Worm (Caenorhabditis elegans) whole organism, L1 larva: ENCODE measurements around the gene pals-31.

Experiments used
- C04F5.9 ChIP-seq: sonication (generic microtip); optimal IDR thresholded peaks from 2 replicates; lab custom pipeline; 2016; ENCODE audit warnings: missing genetic modification characterization, missing compliant biosample characterization
- C16A3.4 ChIP-seq: fragments of 150-350 bp; optimal IDR thresholded peaks from 2 replicates; lab custom pipeline; 2014; ENCODE audit warnings: missing biosample characterization, missing genetic modification characterization
- Y116A8C.19 ChIP-seq: sonication (generic microtip); optimal IDR thresholded peaks from 2 replicates; lab custom pipeline; 2016; ENCODE audit warnings: missing compliant biosample characterization, missing genetic modification characterization, borderline replicate concordance
- aly-2 ChIP-seq: fragments of 150-350 bp; optimal IDR thresholded peaks from 2 replicates; lab custom pipeline; 2014; ENCODE audit warnings: missing biosample characterization, missing genetic modification characterization
- ama-1 ChIP-seq: fragments of 150-350 bp; optimal IDR thresholded peaks from 2 replicates; lab custom pipeline; 2014
- ceh-82 ChIP-seq, 3 experiments: fragments of 150-350 bp in 1 of 3; sonication (generic microtip) in 2 of 3; optimal IDR thresholded peaks; 2 replicates each; lab custom pipeline; 2014 to 2017; ENCODE audit warnings: missing biosample characterization in 3 of 3, missing genetic modification characterization in 3 of 3
- dpl-1 ChIP-seq, 3 experiments: fragments of 150-350 bp in 2 of 3; sonication (generic microtip) in 1 of 3; optimal IDR thresholded peaks; 2 replicates each; lab custom pipeline; 2014 to 2017; ENCODE audit warnings: missing biosample characterization in 3 of 3, missing genetic modification characterization in 3 of 3, missing genetic modification reagents in 3 of 3
- efl-3 ChIP-seq: fragments of 200-800 bp; sonication (Bioruptor generic); optimal IDR thresholded peaks from 2 replicates; lab custom pipeline; 2018; ENCODE audit warnings: mild to moderate bottlenecking, missing genetic modification characterization, missing compliant biosample characterization
- egl-13 ChIP-seq: sonication (generic microtip); optimal IDR thresholded peaks from 2 replicates; lab custom pipeline; 2016; ENCODE audit warnings: missing genotype, missing genetic modification reagents, missing genetic modification characterization, missing compliant biosample characterization
- egl-27 ChIP-seq, 2 experiments: fragments of 150-350 bp in 1 of 2; sonication (generic microtip); optimal IDR thresholded peaks; 3 replicates each; lab custom pipeline; 2017 to 2018; ENCODE audit warnings: missing biosample characterization in 2 of 2, missing genetic modification characterization in 2 of 2, missing genetic modification reagents in 2 of 2
- elt-2 ChIP-seq: sonication (generic microtip); optimal IDR thresholded peaks from 2 replicates; lab custom pipeline; 2016; ENCODE audit warnings: missing genetic modification characterization, mild to moderate bottlenecking, inconsistent platforms, missing compliant biosample characterization, missing genetic modification reagents
- elt-3 ChIP-seq, 6 experiments: fragments of 150-350 bp in 1 of 6; sonication (generic microtip); optimal IDR thresholded peaks; 2 replicates each; lab custom pipeline; 2017 to 2018; ENCODE audit warnings: missing biosample characterization in 6 of 6, missing genetic modification characterization in 6 of 6, inconsistent platforms in 1 of 6
- fkh-10 ChIP-seq: sonication (generic microtip); optimal IDR thresholded peaks from 2 replicates; lab custom pipeline; 2017; ENCODE audit warnings: missing biosample characterization, missing genetic modification reagents, missing genetic modification characterization
- fkh-8 ChIP-seq: sonication (generic microtip); optimal IDR thresholded peaks from 2 replicates; lab custom pipeline; 2016; ENCODE audit warnings: mild to moderate bottlenecking, missing genetic modification characterization, missing compliant biosample characterization
- grh-1 ChIP-seq: fragments of 200-800 bp; sonication (Bioruptor generic); IDR thresholded peaks from 2 replicates; pipeline ENCODE4 v1.3.6; 2022; ENCODE audit warnings: missing genetic modification reagents, missing genetic modification characterization, missing compliant biosample characterization
- hlh-17 ChIP-seq: fragments of 200-800 bp; sonication (Bioruptor generic); optimal IDR thresholded peaks from 2 replicates; lab custom pipeline; 2018; ENCODE audit warnings: missing genetic modification characterization, mild to moderate bottlenecking, missing compliant biosample characterization, moderate library complexity, borderline replicate concordance
- hlh-4 ChIP-seq: sonication (generic microtip); optimal IDR thresholded peaks from 2 replicates; lab custom pipeline; 2016; ENCODE audit warnings: mild to moderate bottlenecking, missing genetic modification characterization, missing compliant biosample characterization
- irx-1 ChIP-seq: sonication (generic microtip); optimal IDR thresholded peaks from 2 replicates; lab custom pipeline; 2016; ENCODE audit warnings: missing genetic modification characterization, missing compliant biosample characterization
- jun-1 ChIP-seq: fragments of 150-350 bp; optimal IDR thresholded peaks from 2 replicates; lab custom pipeline; 2014; ENCODE audit warnings: missing biosample characterization, missing genetic modification reagents, missing genetic modification characterization
- lin-15B ChIP-seq: fragments of 150-350 bp; sonication (generic microtip); optimal IDR thresholded peaks from 3 replicates; lab custom pipeline; 2014; ENCODE audit warnings: missing biosample characterization, missing genetic modification characterization
- mdl-1 ChIP-seq, 2 experiments: fragments of 150-350 bp; optimal IDR thresholded peaks; 2 replicates each; lab custom pipeline; 2014 to 2017; ENCODE audit warnings: missing biosample characterization in 2 of 2, missing genetic modification characterization in 2 of 2, inconsistent platforms in 1 of 2
- mep-1 ChIP-seq: fragments of 150-350 bp; optimal IDR thresholded peaks from 2 replicates; lab custom pipeline; 2014; ENCODE audit warnings: missing biosample characterization, missing genetic modification characterization
- nhr-12 ChIP-seq: sonication (generic microtip); optimal IDR thresholded peaks from 2 replicates; lab custom pipeline; 2017; ENCODE audit warnings: missing biosample characterization, missing genetic modification characterization
- nhr-19 ChIP-seq: fragments of 200-800 bp; sonication (Bioruptor generic); conservative IDR thresholded peaks from 2 replicates; pipeline ENCODE4 v1.3.6; 2022; ENCODE audit warnings: missing genetic modification characterization, missing compliant biosample characterization
- nhr-237 ChIP-seq: fragments of 150-350 bp; optimal IDR thresholded peaks from 2 replicates; lab custom pipeline; 2014; ENCODE audit warnings: missing biosample characterization, missing genetic modification characterization
- nhr-47 ChIP-seq: sonication (generic microtip); optimal IDR thresholded peaks from 2 replicates; lab custom pipeline; 2016; ENCODE audit warnings: mild to moderate bottlenecking, missing genetic modification characterization, moderate library complexity, missing compliant biosample characterization
- nhr-84 ChIP-seq: sonication (generic microtip); optimal IDR thresholded peaks from 2 replicates; lab custom pipeline; 2017; ENCODE audit warnings: missing biosample characterization, missing genetic modification characterization
- nhr-85 ChIP-seq: sonication (generic microtip); peaks from one replicate; lab custom pipeline; 2016; ENCODE audit warnings: missing genetic modification characterization, inconsistent platforms, missing compliant biosample characterization
- nhr-90 ChIP-seq: sonication (generic microtip); optimal IDR thresholded peaks from 2 replicates; lab custom pipeline; 2016; ENCODE audit warnings: mild to moderate bottlenecking, missing genetic modification characterization, missing compliant biosample characterization; ENCODE audit not compliant: poor library complexity
- rnt-1 ChIP-seq: sonication (generic microtip); optimal IDR thresholded peaks from 2 replicates; lab custom pipeline; 2016; ENCODE audit warnings: mild to moderate bottlenecking, missing genetic modification characterization, moderate library complexity, missing compliant biosample characterization
- snu-23 ChIP-seq: sonication (generic microtip); optimal IDR thresholded peaks from 2 replicates; lab custom pipeline; 2016; ENCODE audit warnings: missing genetic modification characterization, missing compliant biosample characterization
- sptf-1 ChIP-seq: fragments of 150-350 bp; optimal IDR thresholded peaks from 2 replicates; lab custom pipeline; 2014; ENCODE audit warnings: missing biosample characterization, missing genetic modification characterization
- tlp-1 ChIP-seq: fragments of 150-350 bp; optimal IDR thresholded peaks from 2 replicates; lab custom pipeline; 2014; ENCODE audit warnings: missing biosample characterization, missing genetic modification characterization
- unc-130 ChIP-seq: fragments of 150-350 bp; optimal IDR thresholded peaks from 2 replicates; lab custom pipeline; 2017; ENCODE audit warnings: missing biosample characterization, missing genetic modification characterization, inconsistent platforms
- unc-98 ChIP-seq: fragments of 200-800 bp; sonication (Bioruptor generic); IDR thresholded peaks from 2 replicates; pipeline ENCODE4 v1.3.6; 2022; ENCODE audit warnings: missing genetic modification characterization, missing compliant biosample characterization
- vab-15 ChIP-seq: sonication (generic microtip); optimal IDR thresholded peaks from 2 replicates; lab custom pipeline; 2017; ENCODE audit warnings: missing genotype, mild to moderate bottlenecking, missing genetic modification characterization, missing compliant biosample characterization
- zag-1 ChIP-seq: fragments of 150-350 bp; optimal IDR thresholded peaks from 2 replicates; lab custom pipeline; 2014; ENCODE audit warnings: missing biosample characterization, missing genetic modification characterization
- zip-4 ChIP-seq: fragments of 200-800 bp; sonication (Bioruptor generic); optimal IDR thresholded peaks from 2 replicates; lab custom pipeline; 2018; ENCODE audit warnings: mild to moderate bottlenecking, missing genetic modification characterization, moderate library complexity, missing compliant biosample characterization
- ztf-11 ChIP-seq, 2 experiments: sonication (generic microtip); optimal IDR thresholded peaks; 2 replicates each; lab custom pipeline; 2016 to 2017; ENCODE audit warnings: missing genetic modification characterization in 2 of 2, missing biosample characterization in 1 of 2, missing compliant biosample characterization in 1 of 2
- ztf-4 ChIP-seq: fragments of 150-350 bp; optimal IDR thresholded peaks from 2 replicates; lab custom pipeline; 2014; ENCODE audit warnings: missing biosample characterization, missing genetic modification characterization

pals-31 gene

ce11 chrV:619054-619453 lies 17.3 kb upstream of the pals-31 start, which contains the start of gene F48G7.4 (continued):
- TF ChIP-seq nhr-84 (tag; lab: Kevin White, UChicago) (no peak), Y116A8C.19 (no peak), C04F5.9 (tag; lab: Kevin White, UChicago) (no peak), nhr-47 (tag; lab: Kevin White, UChicago) (peak; percentile 86), nhr-12 (tag; lab: Kevin White, UChicago) (no peak), dpl-1 (GFP tag; optimal IDR thresholded peaks at IDR 0.05; lab: Kevin White, UChicago) (peak; percentile 22 to 44 (median 32)), vab-15 (tag; lab: Kevin White, UChicago) (no peak), grh-1 (GFP tag; lab: Robert Waterston, UW) (peak; percentile 48; the same call in 1 of the 2 replicates), lin-15B (tag; lab: Kevin White, UChicago) (no peak), tlp-1 (tag; lab: Kevin White, UChicago) (no peak), fkh-8 (peak; percentile 91), sptf-1 (no peak), nhr-85 (tag; lab: Kevin White, UChicago) (peak; percentile 95), mdl-1 (tag; optimal IDR thresholded peaks at IDR 0.05; lab: Kevin White, UChicago) (peak in 1 of 2 experiments; percentile 11), nhr-19 (GFP tag; lab: Robert Waterston, UW) (peak; percentile 60), egl-27 (tag; optimal IDR thresholded peaks at IDR 0.05; lab: Kevin White, UChicago) (peak in 1 of 2 experiments; percentile 45), egl-13 (peak; percentile 55), rnt-1 (tag; lab: Kevin White, UChicago) (peak; percentile 67), fkh-10 (peak; percentile 38), C16A3.4 (tag; lab: Kevin White, UChicago) (no peak), unc-98 (GFP tag; lab: Robert Waterston, UW) (no peak), mep-1 (tag; lab: Kevin White, UChicago) (peak; percentile 25), nhr-237 (tag; lab: Kevin White, UChicago) (peak; percentile 68), irx-1 (peak; percentile 47), elt-3 (tag; optimal IDR thresholded peaks at IDR 0.05; lab: Kevin White, UChicago) (peak in 1 of 6 experiments; percentile 23), ztf-4 (tag; lab: Kevin White, UChicago) (peak; percentile 73), hlh-17 (GFP tag; lab: Kevin White, UChicago) (no peak), zip-4 (GFP tag; lab: Kevin White, UChicago) (no peak), nhr-90 (tag; lab: Kevin White, UChicago) (no peak), jun-1 (tag; lab: Kevin White, UChicago) (peak; percentile 64), zag-1 (tag; lab: Kevin White, UChicago) (peak; percentile 26)

- TF ChIP-seq irx-1 (no peak), nhr-12 (tag; lab: Kevin White, UChicago) (no peak), snu-23 (GFP tag; lab: Kevin White, UChicago) (no peak), zip-4 (GFP tag; lab: Kevin White, UChicago) (no peak), aly-2 (tag; lab: Kevin White, UChicago) (no peak), C16A3.4 (tag; lab: Kevin White, UChicago) (no peak)
Measured at ce11 chrV:620987-621386, 15.4 kb upstream of the pals-31 start.

ce11 chrV:622902-623301 lies 13.5 kb upstream of the pals-31 start, which contains the start of gene F48G7.5:
Gene F48G7.5 (minus strand): TSS chrV:622935.
- TF ChIP-seq fkh-8 (no peak), C16A3.4 (tag; lab: Kevin White, UChicago) (no peak), elt-2 (peak; percentile 29), snu-23 (GFP tag; lab: Kevin White, UChicago) (no peak)

DNA sequence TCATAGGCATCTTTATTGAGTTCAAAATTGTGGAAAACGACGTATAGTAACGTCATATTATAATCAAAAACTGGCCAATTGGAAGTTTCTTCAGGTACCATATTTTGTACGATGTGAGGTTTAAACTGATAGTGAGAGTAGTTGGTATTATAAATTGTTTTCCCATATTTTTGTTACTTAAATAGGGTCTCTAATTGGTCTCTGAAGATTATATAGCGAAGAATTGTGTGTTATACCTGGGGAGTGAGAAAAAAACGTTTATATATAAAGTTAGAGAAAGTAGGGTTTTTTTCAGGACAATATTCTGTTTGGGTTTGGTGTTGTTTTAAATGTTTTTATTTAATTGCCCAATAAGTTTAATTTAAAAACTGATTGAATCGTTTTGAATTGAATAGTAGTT lies 11.5 kb upstream of the pals-31 start, which contains the start of gene srt-17:
Gene srt-17, minus strand, starts transcription at position 101 of the 400 bp plus-strand sequence.
- TF ChIP-seq hlh-4, result no peak
- TF ChIP-seq nhr-12 (tag; lab: Kevin White, UChicago), result no peak
- no peak for TF ChIP-seq ama-1 (lab: Kevin White, UChicago)
- no peak for TF ChIP-seq ceh-82 (tag; optimal IDR thresholded peaks at IDR 0.05; lab: Kevin White, UChicago)
- TF ChIP-seq rnt-1 (tag; lab: Kevin White, UChicago), result no peak
- TF ChIP-seq unc-130, result no peak
- TF ChIP-seq efl-3 (GFP tag; lab: Kevin White, UChicago), result no peak
- TF ChIP-seq ztf-11 (tag; optimal IDR thresholded peaks at IDR 0.05; lab: Kevin White, UChicago), result no peak
- TF ChIP-seq, all 84 proteins: peak for 0
